Worm (Caenorhabditis elegans): ENCODE data around the gene C29E4.13.

The C29E4.13 gene

ce11 chrIII:7973968-7974607, 45.6 kb upstream of the C29E4.13 start (continued):
- TF ChIP-seq nhr-237 (tag; optimal IDR thresholded peaks at IDR 0.05): no peak
- no peak for TF ChIP-seq nhr-84 (tag; optimal IDR thresholded peaks at IDR 0.05)
- TF ChIP-seq nhr-12 (tag; optimal IDR thresholded peaks at IDR 0.05): no peak
- TF ChIP-seq nhr-76 (tag; optimal IDR thresholded peaks at IDR 0.05): no peak
- no peak for TF ChIP-seq unc-62 (GFP tag; optimal IDR thresholded peaks at IDR 0.05)
- TF ChIP-seq blmp-1 (tag; optimal IDR thresholded peaks at IDR 0.05): peak; percentile 58
- peak; percentile 57 for TF ChIP-seq lin-14 (GFP tag; optimal IDR thresholded peaks at IDR 0.05)
- no peak for TF ChIP-seq dsc-1 (tag; optimal IDR thresholded peaks at IDR 0.05)
- peak; percentile 4 for TF ChIP-seq xbp-1 (tag; optimal IDR thresholded peaks at IDR 0.05)
- TF ChIP-seq nhr-28 (tag; optimal IDR thresholded peaks at IDR 0.05): no peak
- no peak for TF ChIP-seq pax-3 (tag; optimal IDR thresholded peaks at IDR 0.05)
- no peak for TF ChIP-seq vab-15 (tag; optimal IDR thresholded peaks at IDR 0.05)
- TF ChIP-seq sup-37 (GFP tag; optimal IDR thresholded peaks at IDR 0.05): no peak
- TF ChIP-seq ceh-8 (GFP tag; optimal IDR thresholded peaks at IDR 0.05): no peak
- TF ChIP-seq tbx-2 (tag; optimal IDR thresholded peaks at IDR 0.05): peak; percentile 44
- TF ChIP-seq alr-1 (tag; optimal IDR thresholded peaks at IDR 0.05; ENCODE audit: borderline replicate concordance): no peak
- TF ChIP-seq lir-3 (tag; optimal IDR thresholded peaks at IDR 0.05; ENCODE audit: poor library complexity): no peak
- no peak for TF ChIP-seq snpc-4 (tag; optimal IDR thresholded peaks at IDR 0.05)
- no peak for TF ChIP-seq isw-1 (GFP tag; IDR thresholded peaks at IDR 0.05)
- peak in 1 of 2 experiments; percentile 3 for TF ChIP-seq mdl-1 (tag; optimal IDR thresholded peaks at IDR 0.05)
- TF ChIP-seq fkh-10 (GFP tag; optimal IDR thresholded peaks at IDR 0.05): no peak
- TF ChIP-seq F16B12.6 (tag; optimal IDR thresholded peaks at IDR 0.05): no peak
- TF ChIP-seq unc-98 (GFP tag; IDR thresholded peaks at IDR 0.05): no peak
- TF ChIP-seq nhr-19 (GFP tag; conservative IDR thresholded peaks at IDR 0.05): peak; percentile 69
- no peak for TF ChIP-seq lin-13 (GFP tag; optimal IDR thresholded peaks at IDR 0.05)
- TF ChIP-seq grh-1 (GFP tag; IDR thresholded peaks at IDR 0.05): no peak
- TF ChIP-seq C34B4.2 (tag; optimal IDR thresholded peaks at IDR 0.05): no peak
- no peak for TF ChIP-seq aly-2 (tag; optimal IDR thresholded peaks at IDR 0.05)
- TF ChIP-seq zag-1 (tag; optimal IDR thresholded peaks at IDR 0.05): no peak
- TF ChIP-seq nhr-20 (tag; optimal IDR thresholded peaks at IDR 0.05): peak; percentile 68
- peak in 2 of 3 experiments; percentile 13 to 19 for TF ChIP-seq dpl-1 (GFP tag; optimal IDR thresholded peaks at IDR 0.05)
- TF ChIP-seq aha-1 (tag; optimal IDR thresholded peaks at IDR 0.05): no peak
- TF ChIP-seq ztf-11 (tag; optimal IDR thresholded peaks at IDR 0.05): no peak
- no peak for TF ChIP-seq ceh-82 (tag; optimal IDR thresholded peaks at IDR 0.05)
- TF ChIP-seq egl-27 (tag; optimal IDR thresholded peaks at IDR 0.05): no peak
- TF ChIP-seq zip-4 (GFP tag; optimal IDR thresholded peaks at IDR 0.05): no peak
- TF ChIP-seq pag-3 (tag; optimal IDR thresholded peaks at IDR 0.05; ENCODE audit: borderline replicate concordance, insufficient read depth): no peak
- peak; percentile 70 for TF ChIP-seq nhr-85 (tag)
- no peak for TF ChIP-seq ets-5 (GFP tag; IDR thresholded peaks at IDR 0.05)
- no peak for TF ChIP-seq fos-1 (tag; optimal IDR thresholded peaks at IDR 0.05)
- TF ChIP-seq ama-1 (optimal IDR thresholded peaks at IDR 0.05): peak; percentile 27

ce11 chrIII:7973201-7973767, 44.8 kb upstream of the C29E4.13 start, which contains the start of the genes eef-1B.1 and aco-2:
Gene eef-1B.1, minus strand, starts transcription at chrIII:7973386.
Gene aco-2, plus strand, starts transcription at chrIII:7973717.
- TF ChIP-seq isw-1 (GFP tag; IDR thresholded peaks at IDR 0.05): peak; percentile 89
- TF ChIP-seq C34B4.2 (tag; optimal IDR thresholded peaks at IDR 0.05): no peak
- TF ChIP-seq nhr-85 (tag): peak; percentile 97
- TF ChIP-seq ets-5 (GFP tag; IDR thresholded peaks at IDR 0.05): no peak
- peak; percentile 74 for TF ChIP-seq hpl-2 (GFP tag; optimal IDR thresholded peaks at IDR 0.05)
- peak; percentile 89 for TF ChIP-seq ztf-4 (tag; optimal IDR thresholded peaks at IDR 0.05)
- TF ChIP-seq Y116A8C.19 (tag; optimal IDR thresholded peaks at IDR 0.05; ENCODE audit: borderline replicate concordance): no peak
- no peak for TF ChIP-seq unc-98 (GFP tag; IDR thresholded peaks at IDR 0.05)
- TF ChIP-seq aly-2 (tag; optimal IDR thresholded peaks at IDR 0.05): peak; percentile 38
- no peak for TF ChIP-seq nhr-76 (tag; optimal IDR thresholded peaks at IDR 0.05)
- TF ChIP-seq irx-1 (tag; optimal IDR thresholded peaks at IDR 0.05): peak; percentile 78
- no peak for TF ChIP-seq ceh-63 (GFP tag; optimal IDR thresholded peaks at IDR 0.05)
- TF ChIP-seq pqm-1 (tag; optimal IDR thresholded peaks at IDR 0.05): no peak
- peak; percentile 53 for TF ChIP-seq ama-1 (optimal IDR thresholded peaks at IDR 0.05)
- TF ChIP-seq xbp-1 (tag; optimal IDR thresholded peaks at IDR 0.05): peak; percentile 92
- peak; percentile 95 for TF ChIP-seq blmp-1 (tag; optimal IDR thresholded peaks at IDR 0.05)
- TF ChIP-seq jun-1 (tag; optimal IDR thresholded peaks at IDR 0.05): peak; percentile 89
- peak; percentile 62 for TF ChIP-seq ceh-88 (GFP tag; IDR thresholded peaks at IDR 0.05)
- peak; percentile 39 for TF ChIP-seq nhr-237 (tag; optimal IDR thresholded peaks at IDR 0.05)
- TF ChIP-seq tlp-1 (tag; optimal IDR thresholded peaks at IDR 0.05): no peak
- peak; percentile 95 for TF ChIP-seq rnt-1 (tag; optimal IDR thresholded peaks at IDR 0.05)
